Fruit fly (Drosophila melanogaster): ENCODE measurements around the gene jub.
A peak's percentile ranks its signal among the peaks of the same experiment; 100 is the strongest.

jub gene

DNA sequence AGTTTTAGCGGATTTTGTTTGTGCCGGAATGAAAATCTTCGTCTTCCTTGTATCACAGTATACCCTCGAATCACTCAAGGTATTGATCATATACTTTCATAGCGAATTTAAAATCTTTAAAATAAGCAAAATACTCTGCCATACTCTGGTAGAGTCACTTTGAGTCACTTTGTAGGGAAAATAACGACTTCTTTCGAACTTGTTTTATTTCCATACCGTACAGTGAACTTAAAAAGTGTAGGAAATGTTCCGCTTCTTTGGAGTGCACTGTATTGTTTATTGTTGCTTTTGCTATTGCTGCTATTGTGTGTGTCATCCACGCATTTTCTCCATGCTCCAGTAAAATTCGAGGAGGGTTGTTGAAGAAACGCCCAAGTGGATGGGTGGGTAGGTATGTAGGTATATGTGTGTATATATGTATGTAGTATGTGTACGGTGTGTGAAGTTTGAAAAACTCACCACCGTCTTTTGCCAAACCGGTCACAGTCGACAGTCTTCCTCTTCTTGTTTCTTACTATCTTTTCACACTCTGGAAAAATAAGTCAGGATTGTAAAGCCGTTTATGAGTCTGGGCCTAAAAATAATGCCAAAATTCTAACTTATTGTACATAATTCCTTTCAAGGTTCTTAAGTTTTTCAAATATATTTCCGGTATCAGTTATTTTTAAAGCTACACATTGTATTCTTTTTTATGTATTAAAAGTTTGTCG lies 41.0 kb downstream of the jub start (continued):
- TF ChIP-seq pan (optimal IDR thresholded peaks at IDR 0.05) (no peak), pan (GFP tag; optimal IDR thresholded peaks at IDR 0.05 in 1 of 2, IDR thresholded peaks at IDR 0.05 in 1 of 2) (peak in 1 of 2 experiments; percentile 53), cad (GFP tag; optimal IDR thresholded peaks at IDR 0.05) (no peak), hth (optimal IDR thresholded peaks at IDR 0.05) (no peak), abd-A (tag; optimal IDR thresholded peaks at IDR 0.05) (peak; percentile 74), Hmr (GFP tag; optimal IDR thresholded peaks at IDR 0.05) (peak; percentile 53), ems (GFP tag; optimal IDR thresholded peaks at IDR 0.05) (no peak), CG3407 (GFP tag; optimal IDR thresholded peaks at IDR 0.05) (no peak), shn (GFP tag; optimal IDR thresholded peaks at IDR 0.05) (no peak), Doc3 (GFP tag; IDR thresholded peaks at IDR 0.05; ENCODE audit: partially characterized antibody) (no peak), mld (GFP tag; IDR thresholded peaks at IDR 0.05; ENCODE audit: partially characterized antibody) (no peak), B-H1 (GFP tag; IDR thresholded peaks at IDR 0.05) (no peak), ind (GFP tag; optimal IDR thresholded peaks at IDR 0.05) (peak; percentile 35), bcd (GFP tag; optimal IDR thresholded peaks at IDR 0.05) (no peak), scrt (GFP tag; optimal IDR thresholded peaks at IDR 0.05) (peak; percentile 43), slbo (GFP tag; IDR thresholded peaks at IDR 0.05) (peak; percentile 37), CG5953 (GFP tag; IDR thresholded peaks at IDR 0.05) (no peak), YL-1 (GFP tag; optimal IDR thresholded peaks at IDR 0.05) (no peak), lov (optimal IDR thresholded peaks at IDR 0.05) (no peak), lov (GFP tag; IDR thresholded peaks at IDR 0.05) (no peak), vnd (GFP tag; IDR thresholded peaks at IDR 0.05; ENCODE audit: partially characterized antibody) (no peak), Hr51 (GFP tag; optimal IDR thresholded peaks at IDR 0.05) (peak in 1 of 2 experiments; percentile 50), CG14050 (GFP tag; IDR thresholded peaks at IDR 0.05) (no peak), chif (GFP tag; optimal IDR thresholded peaks at IDR 0.05) (no peak), CG4820 (GFP tag; optimal IDR thresholded peaks at IDR 0.05) (no peak), Deaf1 (tag; optimal IDR thresholded peaks at IDR 0.05) (peak; percentile 22), CG4730 (GFP tag; IDR thresholded peaks at IDR 0.05) (no peak), phol (tag; optimal IDR thresholded peaks at IDR 0.05) (peak; percentile 36), Xbp1 (GFP tag; optimal IDR thresholded peaks at IDR 0.05) (peak; percentile 45), CG3838 (GFP tag; optimal IDR thresholded peaks at IDR 0.05) (no peak), D19B (GFP tag; optimal IDR thresholded peaks at IDR 0.05) (peak; percentile 29), CG10959 (GFP tag; IDR thresholded peaks at IDR 0.05) (no peak), Blimp-1 (GFP tag; optimal IDR thresholded peaks at IDR 0.05) (peak; percentile 40), Poxn (GFP tag; IDR thresholded peaks at IDR 0.05) (no peak), ro (GFP tag; IDR thresholded peaks at IDR 0.05) (no peak), Eip74EF (GFP tag; optimal IDR thresholded peaks at IDR 0.05) (no peak), Mes4 (GFP tag; optimal IDR thresholded peaks at IDR 0.05) (no peak), CG7963 (GFP tag; IDR thresholded peaks at IDR 0.05; ENCODE audit: partially characterized antibody) (no peak), tll (GFP tag; optimal IDR thresholded peaks at IDR 0.05) (no peak), knrl (GFP tag; IDR thresholded peaks at IDR 0.05; ENCODE audit: partially characterized antibody) (no peak), HmgD (GFP tag; optimal IDR thresholded peaks at IDR 0.05) (no peak), hb (GFP tag; IDR thresholded peaks at IDR 0.05; ENCODE audit: partially characterized antibody) (no peak), NC2β (GFP tag; optimal IDR thresholded peaks at IDR 0.05) (no peak), ftz-f1 (GFP tag; optimal IDR thresholded peaks at IDR 0.05) (no peak), hkb (optimal IDR thresholded peaks at IDR 0.05) (no peak), hkb (GFP tag; IDR thresholded peaks at IDR 0.05) (0 out of 2 replicates have a peak, but pooled peaks have one; percentile 14), CG16779 (GFP tag; IDR thresholded peaks at IDR 0.05) (no peak), CG12769 (tag; optimal IDR thresholded peaks at IDR 0.05) (peak; percentile 43), CG8388 (GFP tag; optimal IDR thresholded peaks at IDR 0.05) (peak; percentile 38), Elba2 (GFP tag; optimal IDR thresholded peaks at IDR 0.05) (no peak)

Measured in whole organism, embryonic.